Worm (Caenorhabditis elegans): ENCODE measurements around the gene srx-13.

Gene srx-13

DNA sequence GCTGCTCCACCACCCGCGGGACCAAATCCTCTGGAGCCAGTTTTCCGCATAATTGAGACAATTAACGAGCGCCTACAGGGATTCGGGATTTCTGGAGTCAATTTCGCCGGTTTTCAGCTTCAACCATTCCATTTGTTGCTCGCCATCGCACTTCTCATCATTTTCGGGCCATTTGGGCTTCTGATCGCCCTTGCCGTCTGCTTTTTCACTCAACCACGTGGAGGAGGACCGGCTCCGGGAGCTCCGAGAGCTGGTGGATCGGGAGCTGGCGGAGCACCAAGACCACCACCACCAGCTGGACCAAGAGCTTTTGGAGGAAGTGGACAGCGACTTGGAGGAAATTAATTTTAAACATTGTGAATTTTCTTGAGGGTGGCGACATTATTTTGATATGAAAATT lies 22.3 kb downstream of the srx-13 start:
- TF ChIP-seq lsy-2 (tag; optimal IDR thresholded peaks at IDR 0.05): no peak
- no peak for TF ChIP-seq ceh-83 (GFP tag; optimal IDR thresholded peaks at IDR 0.05)
- no peak for TF ChIP-seq bed-3 (GFP tag; optimal IDR thresholded peaks at IDR 0.05)
- TF ChIP-seq nhr-2 (tag; optimal IDR thresholded peaks at IDR 0.05): no peak
- no peak for TF ChIP-seq cnd-1 (tag; optimal IDR thresholded peaks at IDR 0.05)
- TF ChIP-seq elt-1 (tag; optimal IDR thresholded peaks at IDR 0.05; ENCODE audit: borderline replicate concordance, insufficient read depth): no peak
- no peak for TF ChIP-seq nhr-12 (tag; optimal IDR thresholded peaks at IDR 0.05)
- no peak for TF ChIP-seq snpc-4 (tag; optimal IDR thresholded peaks at IDR 0.05)
- TF ChIP-seq mls-2 (tag; optimal IDR thresholded peaks at IDR 0.05): no peak
- TF ChIP-seq blmp-1 (tag; optimal IDR thresholded peaks at IDR 0.05): no peak
- no peak for TF ChIP-seq ztf-11 (tag; optimal IDR thresholded peaks at IDR 0.05)
- no peak for TF ChIP-seq pha-4 (tag; optimal IDR thresholded peaks at IDR 0.05)

ce11 chrIV:1093870-1094564 lies 24.4 kb downstream of the srx-13 start, which contains the start of the genes cct-8 and Y55F3AR.2:
Gene cct-8, minus strand, starts transcription at chrIV:1093920.
Gene Y55F3AR.2, plus strand, starts transcription at chrIV:1094541.
- TF ChIP-seq nhr-12 (tag; optimal IDR thresholded peaks at IDR 0.05) (no peak), blmp-1 (tag; optimal IDR thresholded peaks at IDR 0.05) (no peak), nhr-28 (tag; optimal IDR thresholded peaks at IDR 0.05) (no peak), snpc-4 (tag; optimal IDR thresholded peaks at IDR 0.05) (no peak), flh-1 (GFP tag; optimal IDR thresholded peaks at IDR 0.05) (no peak), mls-2 (tag; optimal IDR thresholded peaks at IDR 0.05) (peak; percentile 85), lin-13 (tag; optimal IDR thresholded peaks at IDR 0.05) (peak; percentile 90), ceh-39 (tag; optimal IDR thresholded peaks at IDR 0.05) (peak; percentile 66), pha-4 (tag; optimal IDR thresholded peaks at IDR 0.05) (peak; percentile 93), unc-120 (tag; optimal IDR thresholded peaks at IDR 0.05; ENCODE audit: poor library complexity, severe bottlenecking) (peak; percentile 21), unc-62 (GFP tag; optimal IDR thresholded peaks at IDR 0.05) (peak; percentile 58), nhr-237 (tag; optimal IDR thresholded peaks at IDR 0.05) (peak; percentile 91), ces-1 (GFP tag; optimal IDR thresholded peaks at IDR 0.05) (peak; percentile 81), hlh-1 (tag; optimal IDR thresholded peaks at IDR 0.05) (peak; percentile 63), lsy-2 (tag; optimal IDR thresholded peaks at IDR 0.05) (peak; percentile 100), sem-2 (GFP tag; optimal IDR thresholded peaks at IDR 0.05) (no peak), cnd-1 (tag; optimal IDR thresholded peaks at IDR 0.05) (peak; percentile 71), ceh-43 (GFP tag; optimal IDR thresholded peaks at IDR 0.05) (peak; percentile 77), ham-2 (GFP tag; optimal IDR thresholded peaks at IDR 0.05) (peak; percentile 29), ceh-83 (GFP tag; optimal IDR thresholded peaks at IDR 0.05) (no peak), M03D4.4 (tag; optimal IDR thresholded peaks at IDR 0.05) (peak; percentile 63), sptf-1 (tag; optimal IDR thresholded peaks at IDR 0.05) (peak; percentile 85), bed-3 (GFP tag; optimal IDR thresholded peaks at IDR 0.05) (peak; percentile 12), nhr-2 (tag; optimal IDR thresholded peaks at IDR 0.05) (peak; percentile 23), tbx-8 (GFP tag; optimal IDR thresholded peaks at IDR 0.05) (peak; percentile 10), unc-39 (tag; optimal IDR thresholded peaks at IDR 0.05) (no peak), nhr-76 (tag; optimal IDR thresholded peaks at IDR 0.05) (no peak), mep-1 (tag; optimal IDR thresholded peaks at IDR 0.05) (peak; percentile 90), elt-1 (tag; optimal IDR thresholded peaks at IDR 0.05; ENCODE audit: borderline replicate concordance, insufficient read depth) (no peak), lin-32 (GFP tag; optimal IDR thresholded peaks at IDR 0.05) (no peak), elt-3 (tag; optimal IDR thresholded peaks at IDR 0.05) (no peak), mab-5 (tag; optimal IDR thresholded peaks at IDR 0.05) (no peak), zip-8 (tag; optimal IDR thresholded peaks at IDR 0.05) (no peak), ztf-11 (tag; optimal IDR thresholded peaks at IDR 0.05) (peak; percentile 50), drap-1 (GFP tag; optimal IDR thresholded peaks at IDR 0.05) (peak; percentile 78)

ce11 chrIV:1086913-1087312 lies 31.6 kb downstream of the srx-13 start, which contains the start of gene csn-4:
Gene csn-4, minus strand, starts transcription at chrIV:1087013.
- TF ChIP-seq blmp-1 (tag; optimal IDR thresholded peaks at IDR 0.05): no peak
- TF ChIP-seq sptf-1 (tag; optimal IDR thresholded peaks at IDR 0.05): no peak
